Fruit fly (Drosophila melanogaster) whole organism, embryonic: Measurements from ENCODE around the gene tmod.

Experiments
- BEAF-32 ChIP-seq: fragments of 200-800 bp; sonication (Bioruptor generic); optimal IDR thresholded peaks from 3 replicates; lab custom pipeline; 2017; ENCODE audit warnings: missing biosample characterization, missing genetic modification characterization, mild to moderate bottlenecking, moderate library complexity, missing genetic modification reagents
- CG1024 ChIP-seq: fragments of 200-800 bp; sonication (Bioruptor generic); IDR thresholded peaks from 2 replicates; pipeline ENCODE4 v1.3.6; 2022; ENCODE audit warnings: missing biosample characterization, missing genetic modification characterization
- CG10321 ChIP-seq: fragments of 200-800 bp; sonication (Bioruptor generic); IDR thresholded peaks from 2 replicates; pipeline ENCODE4 v1.3.6; 2022; ENCODE audit warnings: missing biosample characterization, missing genetic modification characterization
- CG11093 ChIP-seq: fragments of 200-800 bp; sonication (Bioruptor generic); IDR thresholded peaks from 3 replicates; pipeline ENCODE4 v1.3.6; 2022; ENCODE audit warnings: missing biosample characterization, missing genetic modification characterization
- CG11247 ChIP-seq: fragments of 200-800 bp; sonication (Bioruptor generic); IDR thresholded peaks from 2 replicates; pipeline ENCODE4 v1.3.6; 2022; ENCODE audit warnings: missing biosample characterization, missing genetic modification characterization
- CG13123 ChIP-seq: fragments of 200-800 bp; sonication (Bioruptor generic); optimal IDR thresholded peaks from 2 replicates; lab custom pipeline; 2016; ENCODE audit warnings: missing biosample characterization, missing genetic modification characterization
- CG16815 ChIP-seq: fragments of 200-800 bp; sonication (Bioruptor generic); optimal IDR thresholded peaks from 3 replicates; lab custom pipeline; 2017; ENCODE audit warnings: missing biosample characterization, mild to moderate bottlenecking, missing genetic modification characterization
- CG2202 ChIP-seq: fragments of 200-800 bp; sonication (Bioruptor generic); optimal IDR thresholded peaks from 2 replicates; lab custom pipeline; 2018; ENCODE audit warnings: missing biosample characterization, mild to moderate bottlenecking, missing genetic modification characterization
- CG2678 ChIP-seq: fragments of 200-800 bp; sonication (Bioruptor generic); optimal IDR thresholded peaks from 3 replicates; lab custom pipeline; 2019; ENCODE audit warnings: missing biosample characterization, mild to moderate bottlenecking, missing genetic modification characterization, moderate library complexity
- CG31365 ChIP-seq: fragments of 200-800 bp; sonication (Bioruptor generic); optimal IDR thresholded peaks from 2 replicates; lab custom pipeline; 2018; ENCODE audit warnings: missing biosample characterization, mild to moderate bottlenecking, missing genetic modification characterization
- CG4282 ChIP-seq: fragments of 200-800 bp; sonication (Bioruptor generic); optimal IDR thresholded peaks from 2 replicates; lab custom pipeline; 2016; ENCODE audit warnings: missing biosample characterization, missing genetic modification characterization
- CG6683 ChIP-seq: fragments of 200-800 bp; sonication (Bioruptor generic); optimal IDR thresholded peaks from 2 replicates; lab custom pipeline; 2017; ENCODE audit warnings: missing biosample characterization, mild to moderate bottlenecking, missing genetic modification characterization, missing genetic modification reagents
- CG6689 ChIP-seq: fragments of 200-800 bp; sonication (Bioruptor generic); IDR thresholded peaks from 2 replicates; pipeline ENCODE4 v1.3.6; 2022; ENCODE audit warnings: missing biosample characterization, missing genetic modification characterization
- CG7357 ChIP-seq: fragments of 200-800 bp; sonication (Bioruptor generic); IDR thresholded peaks from 3 replicates; pipeline ENCODE4 v1.3.6; 2022; ENCODE audit warnings: missing biosample characterization, missing genetic modification characterization
- CG7786 ChIP-seq: fragments of 200-800 bp; sonication (Bioruptor generic); optimal IDR thresholded peaks from 2 replicates; lab custom pipeline; 2016; ENCODE audit warnings: missing biosample characterization, missing genetic modification characterization
- CG8359 ChIP-seq: fragments of 200-800 bp; sonication (Bioruptor generic); optimal IDR thresholded peaks from 2 replicates; lab custom pipeline; 2017; ENCODE audit warnings: missing biosample characterization, mild to moderate bottlenecking, missing genetic modification characterization, borderline replicate concordance
- CG8765 ChIP-seq: fragments of 200-800 bp; sonication (Bioruptor generic); IDR thresholded peaks from 2 replicates; pipeline ENCODE4 v1.3.6; 2022; ENCODE audit warnings: missing biosample characterization, missing genetic modification characterization
- CG9817 ChIP-seq: fragments of 200-800 bp; sonication (Bioruptor generic); optimal IDR thresholded peaks from 2 replicates; lab custom pipeline; 2018; ENCODE audit warnings: missing biosample characterization, mild to moderate bottlenecking, missing genetic modification characterization, moderate library complexity
- Dip2 ChIP-seq: fragments of 200-800 bp; sonication (Bioruptor generic); IDR thresholded peaks from 2 replicates; pipeline ENCODE4 v1.3.6; 2022; ENCODE audit warnings: missing biosample characterization, missing genetic modification characterization
- HLH3B ChIP-seq: fragments of 200-800 bp; sonication (Bioruptor generic); IDR thresholded peaks from 2 replicates; pipeline ENCODE4 v1.3.6; 2022; ENCODE audit warnings: missing biosample characterization, missing genetic modification characterization
- HLHmδ ChIP-seq: fragments of 200-800 bp; sonication (Bioruptor generic); optimal IDR thresholded peaks from 2 replicates; lab custom pipeline; 2018; ENCODE audit warnings: missing biosample characterization, mild to moderate bottlenecking, missing genetic modification characterization, moderate library complexity
- Hr51 ChIP-seq, 2 experiments: fragments of 200-800 bp; sonication (Bioruptor generic); optimal IDR thresholded peaks; 2 replicates in 1 of 2; 3 replicates in 1 of 2; lab custom pipeline; 2016 to 2018; ENCODE audit warnings: missing biosample characterization in 2 of 2, missing genetic modification characterization in 2 of 2, mild to moderate bottlenecking in 1 of 2, moderate library complexity in 1 of 2
- NFAT ChIP-seq: fragments of 200-800 bp; sonication (Bioruptor generic); IDR thresholded peaks from 2 replicates; pipeline ENCODE4 v1.3.6; 2022; ENCODE audit warnings: missing biosample characterization, missing genetic modification characterization
- Neu2 ChIP-seq: fragments of 200-800 bp; sonication (Bioruptor generic); optimal IDR thresholded peaks from 3 replicates; lab custom pipeline; 2016; ENCODE audit warnings: missing biosample characterization, missing genetic modification characterization, borderline replicate concordance
- Nf-YB ChIP-seq: fragments of 200-800 bp; sonication (Bioruptor generic); optimal IDR thresholded peaks from 3 replicates; lab custom pipeline; 2019; ENCODE audit warnings: missing biosample characterization, mild to moderate bottlenecking, missing genetic modification characterization, moderate library complexity
- NfI ChIP-seq: fragments of 200-800 bp; sonication (Bioruptor generic); optimal IDR thresholded peaks from 3 replicates; lab custom pipeline; 2018; ENCODE audit warnings: missing biosample characterization, mild to moderate bottlenecking, missing genetic modification characterization, moderate library complexity
- Sox102F ChIP-seq: fragments of 200-800 bp; sonication (Bioruptor generic); optimal IDR thresholded peaks from 2 replicates; lab custom pipeline; 2018; ENCODE audit warnings: missing biosample characterization, mild to moderate bottlenecking, missing genetic modification characterization, moderate library complexity
- Spps ChIP-seq: fragments of 200-800 bp; sonication (Bioruptor generic); optimal IDR thresholded peaks from 2 replicates; lab custom pipeline; 2018; ENCODE audit warnings: missing biosample characterization, mild to moderate bottlenecking, missing genetic modification characterization
- Vsx1 ChIP-seq: fragments of 200-800 bp; sonication (Bioruptor generic); optimal IDR thresholded peaks from 2 replicates; lab custom pipeline; 2017; ENCODE audit warnings: missing biosample characterization, mild to moderate bottlenecking, missing genetic modification characterization, missing genetic modification reagents
- Xbp1 ChIP-seq: fragments of 200-800 bp; sonication (Bioruptor generic); optimal IDR thresholded peaks from 3 replicates; lab custom pipeline; 2016; ENCODE audit warnings: missing biosample characterization, mild to moderate bottlenecking, missing genetic modification characterization
- bcd ChIP-seq: fragments of 200-800 bp; sonication (Bioruptor generic); optimal IDR thresholded peaks from 2 replicates; lab custom pipeline; 2017; ENCODE audit warnings: missing biosample characterization, mild to moderate bottlenecking, missing genetic modification characterization
- btn ChIP-seq: fragments of 200-800 bp; sonication (Bioruptor generic); optimal IDR thresholded peaks from 2 replicates; lab custom pipeline; 2016; ENCODE audit warnings: missing biosample characterization, missing genetic modification characterization
- chn ChIP-seq: fragments of 200-800 bp; sonication (Bioruptor generic); optimal IDR thresholded peaks from 2 replicates; lab custom pipeline; 2016; ENCODE audit warnings: missing biosample characterization, missing genetic modification characterization
- da ChIP-seq: fragments of 200-800 bp; sonication (Bioruptor generic); optimal IDR thresholded peaks from 2 replicates; lab custom pipeline; 2016; ENCODE audit warnings: missing biosample characterization, missing genetic modification characterization
- danr ChIP-seq: fragments of 200-800 bp; sonication (Bioruptor generic); IDR thresholded peaks from 2 replicates; pipeline ENCODE4 v1.3.6; 2022; ENCODE audit warnings: missing biosample characterization, missing genetic modification characterization
- dimm ChIP-seq: fragments of 200-800 bp; sonication (Bioruptor generic); IDR thresholded peaks from 2 replicates; pipeline ENCODE4 v1.3.6; 2022; ENCODE audit warnings: missing biosample characterization, missing genetic modification characterization
- ftz-f1 ChIP-seq: fragments of 200-800 bp; sonication (Bioruptor generic); optimal IDR thresholded peaks from 2 replicates; lab custom pipeline; 2016; ENCODE audit warnings: missing biosample characterization, missing genetic modification characterization
- h ChIP-seq: fragments of >200 bp; optimal IDR thresholded peaks from 2 replicates; lab custom pipeline; 2017
- ham ChIP-seq: fragments of 200-800 bp; sonication (Bioruptor generic); IDR thresholded peaks from 2 replicates; pipeline ENCODE4 v1.3.6; 2022; ENCODE audit warnings: missing biosample characterization, missing genetic modification characterization
- her ChIP-seq: fragments of 200-800 bp; sonication (Bioruptor generic); optimal IDR thresholded peaks from 2 replicates; lab custom pipeline; 2016; ENCODE audit warnings: missing biosample characterization, missing genetic modification characterization
- kay ChIP-seq: fragments of 200-800 bp; sonication (Bioruptor generic); optimal IDR thresholded peaks from 2 replicates; lab custom pipeline; 2016; ENCODE audit warnings: missing biosample characterization, missing genetic modification characterization
- lola ChIP-seq, 3 experiments: fragments of >200 bp in 2 of 3; fragments of 200-800 bp in 1 of 3; sonication (Bioruptor generic) in 1 of 3; optimal IDR thresholded peaks; 2 replicates each; lab custom pipeline; 2017 to 2019; ENCODE audit warnings: missing biosample characterization in 3 of 3, missing genetic modification characterization in 3 of 3, mild to moderate bottlenecking in 1 of 3, moderate library complexity in 1 of 3
- mld ChIP-seq: fragments of 200-800 bp; sonication (Bioruptor generic); IDR thresholded peaks from 3 replicates; pipeline ENCODE4 v1.3.6; 2022; ENCODE audit warnings: missing biosample characterization, missing genetic modification characterization; ENCODE audit not compliant: partially characterized antibody
- p53 ChIP-seq: fragments of 200-800 bp; sonication (Bioruptor generic); optimal IDR thresholded peaks from 2 replicates; lab custom pipeline; 2016; ENCODE audit warnings: missing biosample characterization, missing genetic modification characterization
- pfk ChIP-seq: fragments of 200-800 bp; sonication (Bioruptor generic); optimal IDR thresholded peaks from 2 replicates; lab custom pipeline; 2018; ENCODE audit warnings: missing biosample characterization, mild to moderate bottlenecking, missing genetic modification characterization, moderate library complexity
- pnt ChIP-seq: fragments of 200-800 bp; sonication (Bioruptor generic); optimal IDR thresholded peaks from 3 replicates; lab custom pipeline; 2016; ENCODE audit warnings: missing biosample characterization, missing genetic modification characterization
- pros ChIP-seq: fragments of 200-800 bp; sonication (Bioruptor generic); optimal IDR thresholded peaks from 3 replicates; lab custom pipeline; 2019; ENCODE audit warnings: missing biosample characterization, mild to moderate bottlenecking, missing genetic modification characterization, moderate library complexity
- tin ChIP-seq: fragments of 200-800 bp; sonication (Bioruptor generic); optimal IDR thresholded peaks from 3 replicates; lab custom pipeline; 2016; ENCODE audit warnings: missing biosample characterization, missing genetic modification characterization

tmod gene

DNA sequence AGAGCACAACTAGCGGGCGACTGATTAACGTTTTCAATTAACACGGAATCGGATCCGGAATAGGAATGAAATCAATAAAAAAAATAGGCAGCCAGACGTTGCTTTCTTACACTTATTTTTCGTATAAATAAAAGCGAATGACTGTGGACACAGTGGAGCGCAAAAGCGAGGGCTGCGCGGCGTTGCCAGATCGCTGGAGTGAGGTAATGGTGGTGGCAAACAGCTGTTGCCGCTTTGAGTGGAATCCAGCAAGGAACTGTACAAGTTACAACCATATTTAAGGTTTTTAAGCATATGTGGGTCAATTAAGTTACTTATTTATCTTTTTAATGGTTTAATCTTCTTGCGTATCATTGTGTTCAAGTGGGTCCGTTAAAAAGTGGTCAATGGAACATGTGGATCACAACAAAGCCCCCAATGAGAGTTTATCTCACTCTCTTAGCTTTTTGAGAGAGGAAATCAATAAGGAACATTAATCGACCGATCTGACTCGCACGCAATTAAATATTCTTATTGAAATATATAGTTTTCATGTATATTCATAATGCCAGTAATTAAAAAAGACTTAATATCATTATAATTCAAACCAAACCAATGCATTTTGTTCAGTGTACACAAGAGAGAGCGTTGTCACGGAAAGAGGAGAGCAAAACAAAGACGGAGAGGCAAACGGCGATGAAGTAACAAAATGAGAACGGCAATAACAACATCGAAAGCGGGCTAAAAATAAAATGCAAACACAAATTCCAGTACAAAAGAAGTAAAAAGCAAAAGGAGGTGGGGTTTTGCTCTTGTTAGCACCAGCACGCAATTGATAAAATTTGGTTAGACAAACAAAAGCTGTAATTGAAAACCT, 68.0 kb downstream of the tmod start (continued):
- TF ChIP-seq Nf-YB: peak; percentile 78
- TF ChIP-seq pfk (GFP tag; lab: Kevin White, UChicago): no peak
- TF ChIP-seq pnt (GFP tag; lab: Kevin White, UChicago): peak; percentile 69
- TF ChIP-seq CG8765 (GFP tag; lab: Robert Waterston, UW): peak; percentile 63
- peak; percentile 91 for TF ChIP-seq tin
- no peak for TF ChIP-seq HLHmδ (GFP tag; lab: Kevin White, UChicago)
- TF ChIP-seq chn (GFP tag; lab: Kevin White, UChicago): peak; percentile 82
- TF ChIP-seq CG8359 (GFP tag; lab: Kevin White, UChicago): peak; percentile 53
- TF ChIP-seq dimm (GFP tag; lab: Robert Waterston, UW): peak; percentile 77
- TF ChIP-seq CG2678 (tag; lab: Kevin White, UChicago): peak; percentile 93
- TF ChIP-seq Neu2 (GFP tag; lab: Kevin White, UChicago): peak; percentile 48
- peak; percentile 58 for TF ChIP-seq btn (GFP tag; lab: Kevin White, UChicago)
- TF ChIP-seq HLH3B (GFP tag; lab: Robert Waterston, UW): peak; percentile 95
- peak; percentile 93 for TF ChIP-seq CG6689
- peak; percentile 66 for TF ChIP-seq p53 (GFP tag; lab: Kevin White, UChicago)
- peak; percentile 83 for TF ChIP-seq kay (GFP tag; lab: Kevin White, UChicago)
- peak; percentile 92 for TF ChIP-seq Sox102F (GFP tag; lab: Kevin White, UChicago)
- peak; percentile 86 for TF ChIP-seq CG11093 (GFP tag; lab: Robert Waterston, UW)
- peak; percentile 95 for TF ChIP-seq NFAT (GFP tag; lab: Robert Waterston, UW)
- peak; percentile 89 for TF ChIP-seq CG1024
- peak; percentile 88 for TF ChIP-seq Spps (tag; lab: Kevin White, UChicago)
- TF ChIP-seq her (GFP tag; lab: Kevin White, UChicago): peak; percentile 61
- peak; percentile 81 for TF ChIP-seq CG6683 (GFP tag; lab: Kevin White, UChicago)
- TF ChIP-seq CG10321 (GFP tag; lab: Robert Waterston, UW): peak; percentile 64
- no peak for TF ChIP-seq mld (GFP tag; lab: Robert Waterston, UW)
- peak; percentile 85 for TF ChIP-seq CG13123 (GFP tag; lab: Kevin White, UChicago)
- TF ChIP-seq CG4282 (GFP tag; lab: Kevin White, UChicago): peak; percentile 54
- TF ChIP-seq Dip2 (GFP tag; lab: Robert Waterston, UW): peak; percentile 38; the same call in 1 of the 2 replicates
- peak; percentile 67; the same call in 1 of the 2 replicates for TF ChIP-seq ham (GFP tag; lab: Robert Waterston, UW)
- TF ChIP-seq pros (GFP tag; lab: Kevin White, UChicago): no peak
- TF ChIP-seq bcd (GFP tag; lab: Kevin White, UChicago): peak; percentile 89
- peak; percentile 91 for TF ChIP-seq CG11247 (GFP tag; lab: Robert Waterston, UW)
- peak; percentile 79 for TF ChIP-seq CG7357 (GFP tag; lab: Robert Waterston, UW)
- TF ChIP-seq CG16815 (GFP tag; lab: Kevin White, UChicago): peak; percentile 64
- TF ChIP-seq BEAF-32: peak; percentile 26
- peak; percentile 74 for TF ChIP-seq CG2202
- no peak for TF ChIP-seq h (lab: Kevin White, UChicago)
- TF ChIP-seq CG31365 (tag; lab: Kevin White, UChicago): peak; percentile 63
- TF ChIP-seq Vsx1 (GFP tag; lab: Kevin White, UChicago): peak; percentile 80
- peak; percentile 89 for TF ChIP-seq CG9817
- peak; percentile 89 for TF ChIP-seq NfI (GFP tag; lab: Kevin White, UChicago)
- TF ChIP-seq danr (GFP tag; lab: Robert Waterston, UW): peak; percentile 80
- peak; percentile 84 to 94 for TF ChIP-seq Hr51 (GFP tag; optimal IDR thresholded peaks at IDR 0.05; lab: Kevin White, UChicago)
- TF ChIP-seq da (GFP tag; lab: Kevin White, UChicago): peak; percentile 60
- TF ChIP-seq ftz-f1 (GFP tag; lab: Kevin White, UChicago): peak; percentile 42
- peak in 1 of 3 experiments; percentile 83 for TF ChIP-seq lola (GFP tag; optimal IDR thresholded peaks at IDR 0.05; lab: Kevin White, UChicago)
- peak; percentile 87 for TF ChIP-seq CG7786 (GFP tag; lab: Kevin White, UChicago)
- TF ChIP-seq Xbp1: peak; percentile 90
